Fruit fly (Drosophila melanogaster): ENCODE measurements around the gene Acbp6.

dm6 chr3L:7156239-7156638, 27.5 kb downstream of the Acbp6 start:
- TF ChIP-seq Dll (optimal IDR thresholded peaks at IDR 0.05) (no peak), pan (optimal IDR thresholded peaks at IDR 0.05) (no peak)
